Worm (Caenorhabditis elegans): ENCODE measurements around the gene F46G10.2.

Gene F46G10.2

DNA sequence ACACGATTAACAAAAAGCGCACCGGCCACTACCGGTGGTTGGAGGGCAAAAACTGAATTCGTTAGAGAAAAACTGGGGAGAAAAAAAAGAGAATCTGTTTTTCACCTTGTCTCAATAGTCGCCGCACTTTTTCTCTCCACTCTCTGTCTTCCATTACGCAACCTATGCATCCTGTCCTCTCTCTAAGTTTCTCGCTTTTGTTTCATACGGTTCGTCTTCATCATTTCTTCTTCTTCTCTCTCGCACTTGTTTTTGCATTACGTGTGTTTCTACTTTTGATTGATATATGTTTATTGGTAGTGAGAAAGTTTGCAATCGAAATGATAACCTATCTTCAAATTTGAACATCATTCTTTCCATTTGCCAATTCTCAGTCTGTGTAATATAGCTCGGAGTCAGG is 2.2 kb upstream of the F46G10.2 start:
- no peak for TF ChIP-seq mab-9 (GFP tag; IDR thresholded peaks at IDR 0.05)
- TF ChIP-seq blmp-1 (tag; optimal IDR thresholded peaks at IDR 0.05), result peak; percentile 96
- no peak for TF ChIP-seq F16B12.6 (tag; optimal IDR thresholded peaks at IDR 0.05)
- no peak for TF ChIP-seq zip-4 (GFP tag; optimal IDR thresholded peaks at IDR 0.05)
- TF ChIP-seq unc-30 (tag; optimal IDR thresholded peaks at IDR 0.05), result no peak
- no peak for TF ChIP-seq fkh-4 (tag; optimal IDR thresholded peaks at IDR 0.05; ENCODE audit: borderline replicate concordance)
- TF ChIP-seq nhr-11 (tag; optimal IDR thresholded peaks at IDR 0.05), result no peak
- no peak for TF ChIP-seq alr-1 (tag; optimal IDR thresholded peaks at IDR 0.05; ENCODE audit: borderline replicate concordance)
- peak; percentile 75 for TF ChIP-seq lin-14 (GFP tag; optimal IDR thresholded peaks at IDR 0.05)
- TF ChIP-seq nhr-19 (GFP tag; conservative IDR thresholded peaks at IDR 0.05), result peak; percentile 55
- no peak for TF ChIP-seq ztf-11 (tag; optimal IDR thresholded peaks at IDR 0.05)
- no peak for TF ChIP-seq unc-130 (tag; optimal IDR thresholded peaks at IDR 0.05)
- TF ChIP-seq C04F5.9 (tag; optimal IDR thresholded peaks at IDR 0.05), result no peak
- TF ChIP-seq skn-1 (tag; optimal IDR thresholded peaks at IDR 0.05), result no peak
- no peak for TF ChIP-seq hlh-4 (tag; optimal IDR thresholded peaks at IDR 0.05)
- no peak for TF ChIP-seq nhr-28 (tag; optimal IDR thresholded peaks at IDR 0.05)
- TF ChIP-seq grh-1 (GFP tag; IDR thresholded peaks at IDR 0.05), result 0 out of 2 replicates have a peak, but pooled peaks have one; percentile 14
- TF ChIP-seq fkh-8 (tag; optimal IDR thresholded peaks at IDR 0.05), result no peak
- TF ChIP-seq fos-1 (tag; optimal IDR thresholded peaks at IDR 0.05), result no peak
- TF ChIP-seq Y116A8C.19 (tag; optimal IDR thresholded peaks at IDR 0.05; ENCODE audit: borderline replicate concordance), result no peak
- TF ChIP-seq mdl-1 (tag; optimal IDR thresholded peaks at IDR 0.05), result no peak
- TF ChIP-seq nhr-47 (tag; optimal IDR thresholded peaks at IDR 0.05), result peak; percentile 3
- TF ChIP-seq egl-27 (tag; optimal IDR thresholded peaks at IDR 0.05), result no peak
- TF ChIP-seq nhr-237 (tag; optimal IDR thresholded peaks at IDR 0.05), result no peak
- TF ChIP-seq zag-1 (tag; optimal IDR thresholded peaks at IDR 0.05), result no peak
- no peak for TF ChIP-seq hlh-17 (GFP tag; optimal IDR thresholded peaks at IDR 0.05; ENCODE audit: borderline replicate concordance)
- no peak for TF ChIP-seq ceh-63 (GFP tag; optimal IDR thresholded peaks at IDR 0.05)
- TF ChIP-seq pax-3 (tag; optimal IDR thresholded peaks at IDR 0.05), result no peak
- TF ChIP-seq ama-1 (optimal IDR thresholded peaks at IDR 0.05), result peak; percentile 22
- no peak for TF ChIP-seq efl-1 (optimal IDR thresholded peaks at IDR 0.05)
- no peak for TF ChIP-seq efl-1 (GFP tag; optimal IDR thresholded peaks at IDR 0.05 in 1 of 2)
- TF ChIP-seq mep-1 (tag; optimal IDR thresholded peaks at IDR 0.05), result peak; percentile 41
- no peak for TF ChIP-seq C34B4.2 (tag; optimal IDR thresholded peaks at IDR 0.05)
- TF ChIP-seq lsy-2 (tag; optimal IDR thresholded peaks at IDR 0.05), result peak; percentile 25 to 59
- TF ChIP-seq ceh-8 (GFP tag; optimal IDR thresholded peaks at IDR 0.05), result no peak
- peak in 1 of 2 experiments; percentile 53 for TF ChIP-seq lin-35 (GFP tag; optimal IDR thresholded peaks at IDR 0.05)
- no peak for TF ChIP-seq nhr-12 (tag; optimal IDR thresholded peaks at IDR 0.05)
- TF ChIP-seq lir-3 (tag; optimal IDR thresholded peaks at IDR 0.05; ENCODE audit: poor library complexity), result no peak
- no peak for TF ChIP-seq efl-3 (GFP tag; optimal IDR thresholded peaks at IDR 0.05)
- peak in 1 of 3 experiments; percentile 23 for TF ChIP-seq dpl-1 (GFP tag; optimal IDR thresholded peaks at IDR 0.05)
- TF ChIP-seq nhr-20 (tag; optimal IDR thresholded peaks at IDR 0.05), result peak; percentile 68
- TF ChIP-seq rnt-1 (tag; optimal IDR thresholded peaks at IDR 0.05), result peak; percentile 55
- TF ChIP-seq egl-13 (tag; optimal IDR thresholded peaks at IDR 0.05), result no peak
- TF ChIP-seq ces-1 (GFP tag; optimal IDR thresholded peaks at IDR 0.05), result no peak
- TF ChIP-seq ets-5 (GFP tag; IDR thresholded peaks at IDR 0.05), result no peak
- TF ChIP-seq isw-1 (GFP tag; IDR thresholded peaks at IDR 0.05), result no peak
- no peak for TF ChIP-seq snpc-4 (tag; optimal IDR thresholded peaks at IDR 0.05)
- peak; percentile 42 for TF ChIP-seq swsn-7 (tag; optimal IDR thresholded peaks at IDR 0.05)
- TF ChIP-seq nhr-85 (tag), result peak; percentile 94
- no peak for TF ChIP-seq lin-39 (tag; optimal IDR thresholded peaks at IDR 0.05)
- no peak for TF ChIP-seq ceh-82 (tag; optimal IDR thresholded peaks at IDR 0.05)
- TF ChIP-seq dsc-1 (tag; optimal IDR thresholded peaks at IDR 0.05), result no peak
- TF ChIP-seq hpl-2 (GFP tag; optimal IDR thresholded peaks at IDR 0.05), result no peak
- TF ChIP-seq mef-2 (tag; optimal IDR thresholded peaks at IDR 0.05), result no peak

All from whole organism, L1 larva.